Worm (Caenorhabditis elegans) whole organism, late embryonic: ENCODE measurements around the gene clc-7.
A peak's percentile ranks its signal among the peaks of the same experiment; 100 is the strongest.
"Not testable (repeated sequence)": the region's sequence is repeated elsewhere in the genome, so short reads cannot be mapped to it uniquely, and the experiment has no call there.

Source experiments
- K02D7.2 ChIP-seq: sonication (generic microtip); optimal IDR thresholded peaks from 2 replicates; lab custom pipeline; 2017; ENCODE audit warnings: mild to moderate bottlenecking, missing genetic modification characterization, missing compliant biosample characterization
- Y22D7AL.16 ChIP-seq: sonication (generic microtip); optimal IDR thresholded peaks from 2 replicates; lab custom pipeline; 2016; ENCODE audit warnings: missing genetic modification characterization, missing compliant biosample characterization
- fax-1 ChIP-seq: sonication (generic microtip); optimal IDR thresholded peaks from 2 replicates; lab custom pipeline; 2016; ENCODE audit warnings: missing genotype, missing genetic modification characterization, missing compliant biosample characterization
- fkh-10 ChIP-seq: fragments of 150-350 bp; optimal IDR thresholded peaks from 2 replicates; lab custom pipeline; 2014; ENCODE audit warnings: missing biosample characterization, missing genetic modification reagents, missing genetic modification characterization
- nhr-11 ChIP-seq: fragments of 150-350 bp; optimal IDR thresholded peaks from 2 replicates; lab custom pipeline; 2014; ENCODE audit warnings: missing biosample characterization, missing genetic modification characterization
- pqm-1 ChIP-seq: sonication (generic microtip); optimal IDR thresholded peaks from 2 replicates; lab custom pipeline; 2016; ENCODE audit warnings: missing genetic modification characterization, missing compliant biosample characterization
- ttx-3 ChIP-seq: sonication (generic microtip); optimal IDR thresholded peaks from 2 replicates; lab custom pipeline; 2016; ENCODE audit warnings: missing genetic modification reagents, missing genetic modification characterization, missing compliant biosample characterization

DNA sequence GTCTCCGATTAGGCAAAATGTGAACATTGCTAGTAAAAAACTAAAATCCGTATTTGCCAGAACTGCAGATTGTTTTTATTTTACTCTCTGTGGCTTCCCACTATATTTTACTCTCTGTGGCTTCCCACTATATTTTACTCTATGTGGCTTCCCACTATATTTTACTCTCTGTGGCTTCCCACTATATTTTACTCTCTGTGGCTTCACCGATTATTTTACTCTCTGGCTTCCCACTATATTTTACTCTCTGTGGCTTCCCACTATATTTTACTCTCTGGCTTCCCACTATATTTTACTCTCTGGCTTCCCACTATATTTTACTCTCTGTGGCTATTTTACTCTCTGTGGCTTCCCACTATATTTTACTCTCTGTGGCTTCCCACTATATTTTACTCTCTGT lies 11.7 kb upstream of the clc-7 start:
- not testable (repeated sequence) for TF ChIP-seq nhr-11; fkh-10 (GFP tag; lab: Kevin White, UChicago)
- TF ChIP-seq K02D7.2 (tag; lab: Kevin White, UChicago), result peak; percentile 74
- peak; percentile 15 for TF ChIP-seq ttx-3 (tag; lab: Kevin White, UChicago)
- TF ChIP-seq fax-1 (tag; lab: Kevin White, UChicago), result peak; percentile 56
- peak; percentile 87 for TF ChIP-seq pqm-1 (tag; lab: Kevin White, UChicago)
- TF ChIP-seq Y22D7AL.16 (tag; lab: Kevin White, UChicago), result peak; percentile 92
